Worm (Caenorhabditis elegans) whole organism, late embryonic: ENCODE data around the gene fipr-16.
A peak's percentile ranks its signal among the peaks of the same experiment; 100 is the strongest.

Experiments used
- F13H6.1 ChIP-seq: sonication (generic microtip); optimal IDR thresholded peaks from 2 replicates; lab custom pipeline; 2016; ENCODE audit warnings: missing genetic modification characterization, missing compliant biosample characterization
- K02D7.2 ChIP-seq: sonication (generic microtip); optimal IDR thresholded peaks from 2 replicates; lab custom pipeline; 2017; ENCODE audit warnings: mild to moderate bottlenecking, missing genetic modification characterization, missing compliant biosample characterization
- Y22D7AL.16 ChIP-seq: sonication (generic microtip); optimal IDR thresholded peaks from 2 replicates; lab custom pipeline; 2016; ENCODE audit warnings: missing genetic modification characterization, missing compliant biosample characterization
- ahr-1 ChIP-seq: sonication (generic microtip); optimal IDR thresholded peaks from 2 replicates; lab custom pipeline; 2016; ENCODE audit warnings: missing genetic modification characterization, missing compliant biosample characterization
- ama-1 ChIP-seq: fragments of 150-350 bp; optimal IDR thresholded peaks from 2 replicates; lab custom pipeline; 2014
- ceh-18 ChIP-seq: sonication (generic microtip); optimal IDR thresholded peaks from 2 replicates; lab custom pipeline; 2016; ENCODE audit warnings: missing genetic modification characterization, missing compliant biosample characterization
- ceh-22 ChIP-seq: sonication (generic microtip); optimal IDR thresholded peaks from 2 replicates; lab custom pipeline; 2017; ENCODE audit warnings: missing biosample characterization, missing genetic modification characterization
- ceh-30 ChIP-seq: fragments of 150-350 bp; optimal IDR thresholded peaks from 2 replicates; lab custom pipeline; 2014; ENCODE audit warnings: missing biosample characterization, missing genetic modification characterization
- ceh-34 ChIP-seq: sonication (generic microtip); optimal IDR thresholded peaks from 2 replicates; lab custom pipeline; 2016; ENCODE audit warnings: mild to moderate bottlenecking, missing genetic modification characterization, missing compliant biosample characterization
- ceh-45 ChIP-seq: fragments of 200-800 bp; sonication (Bioruptor generic); IDR thresholded peaks from 2 replicates; pipeline ENCODE4 v1.3.6; 2022; ENCODE audit warnings: missing genetic modification reagents, missing genetic modification characterization, missing compliant biosample characterization
- ceh-6 ChIP-seq: fragments of 200-800 bp; sonication (Bioruptor generic); optimal IDR thresholded peaks from 2 replicates; lab custom pipeline; 2018; ENCODE audit warnings: mild to moderate bottlenecking, missing genetic modification characterization, missing compliant biosample characterization
- che-1 ChIP-seq: sonication (generic microtip); optimal IDR thresholded peaks from 2 replicates; lab custom pipeline; 2016; ENCODE audit warnings: mild to moderate bottlenecking, missing genetic modification characterization, missing compliant biosample characterization
- dve-1 ChIP-seq: sonication (generic microtip); optimal IDR thresholded peaks from 2 replicates; lab custom pipeline; 2017; ENCODE audit warnings: antibody characterized with exemption, mild to moderate bottlenecking, missing genetic modification characterization, missing compliant biosample characterization
- elt-2 ChIP-seq: sonication (generic microtip); optimal IDR thresholded peaks from 2 replicates; lab custom pipeline; 2016; ENCODE audit warnings: missing genetic modification reagents, missing genetic modification characterization, missing compliant biosample characterization
- elt-4 ChIP-seq: sonication (generic microtip); optimal IDR thresholded peaks from 2 replicates; lab custom pipeline; 2016; ENCODE audit warnings: missing genetic modification characterization, missing compliant biosample characterization
- ets-4 ChIP-seq: sonication (generic microtip); optimal IDR thresholded peaks from 2 replicates; lab custom pipeline; 2016; ENCODE audit warnings: missing genetic modification characterization, missing compliant biosample characterization
- eyg-1 ChIP-seq: sonication (generic microtip); optimal IDR thresholded peaks from 2 replicates; lab custom pipeline; 2016; ENCODE audit warnings: missing genotype, missing genetic modification characterization, missing compliant biosample characterization
- fax-1 ChIP-seq: sonication (generic microtip); optimal IDR thresholded peaks from 2 replicates; lab custom pipeline; 2016; ENCODE audit warnings: missing genotype, missing genetic modification characterization, missing compliant biosample characterization
- fkh-6 ChIP-seq: sonication (generic microtip); optimal IDR thresholded peaks from 2 replicates; lab custom pipeline; 2016; ENCODE audit warnings: missing genetic modification characterization, missing compliant biosample characterization
- gmeb-2 ChIP-seq: sonication (generic microtip); optimal IDR thresholded peaks from 2 replicates; lab custom pipeline; 2016; ENCODE audit warnings: missing genetic modification characterization, inconsistent platforms, missing compliant biosample characterization
- hlh-13 ChIP-seq: fragments of 200-800 bp; sonication (Bioruptor generic); optimal IDR thresholded peaks from 2 replicates; lab custom pipeline; 2018; ENCODE audit warnings: mild to moderate bottlenecking, missing genetic modification characterization, missing compliant biosample characterization
- hlh-15 ChIP-seq: sonication (generic microtip); optimal IDR thresholded peaks from 2 replicates; lab custom pipeline; 2016; ENCODE audit warnings: missing genetic modification characterization, missing compliant biosample characterization
- mec-3 ChIP-seq: sonication (generic microtip); optimal IDR thresholded peaks from 2 replicates; lab custom pipeline; 2016; ENCODE audit warnings: borderline replicate concordance, missing genetic modification characterization, missing compliant biosample characterization
- nfya-1 ChIP-seq: sonication (generic microtip); optimal IDR thresholded peaks from 2 replicates; lab custom pipeline; 2017; ENCODE audit warnings: missing genetic modification characterization, mild to moderate bottlenecking, missing compliant biosample characterization, antibody characterized with exemption, moderate library complexity
- nhr-11 ChIP-seq: fragments of 150-350 bp; optimal IDR thresholded peaks from 2 replicates; lab custom pipeline; 2014; ENCODE audit warnings: missing biosample characterization, missing genetic modification characterization
- npax-4 ChIP-seq: sonication (generic microtip); optimal IDR thresholded peaks from 2 replicates; lab custom pipeline; 2016; ENCODE audit warnings: missing genetic modification characterization, missing compliant biosample characterization
- odd-2 ChIP-seq: sonication (generic microtip); optimal IDR thresholded peaks from 2 replicates; lab custom pipeline; 2017; ENCODE audit warnings: antibody characterized with exemption, mild to moderate bottlenecking, missing genetic modification characterization, missing compliant biosample characterization
- pag-3 ChIP-seq: sonication (generic microtip); optimal IDR thresholded peaks from 2 replicates; lab custom pipeline; 2016; ENCODE audit warnings: missing compliant biosample characterization, missing genetic modification characterization, borderline replicate concordance
- pax-1 ChIP-seq: fragments of 150-350 bp; optimal IDR thresholded peaks from 2 replicates; lab custom pipeline; 2014; ENCODE audit warnings: missing biosample characterization, missing genetic modification characterization
- pha-2 ChIP-seq: sonication (generic microtip); optimal IDR thresholded peaks from 2 replicates; lab custom pipeline; 2017; ENCODE audit warnings: mild to moderate bottlenecking, missing genetic modification characterization, missing compliant biosample characterization
- pros-1 ChIP-seq: fragments of 150-350 bp; optimal IDR thresholded peaks from 2 replicates; lab custom pipeline; 2014; ENCODE audit warnings: missing biosample characterization, missing genetic modification reagents, missing genetic modification characterization
- ref-2 ChIP-seq: sonication (generic microtip); optimal IDR thresholded peaks from 2 replicates; lab custom pipeline; 2016; ENCODE audit warnings: missing genetic modification characterization, missing compliant biosample characterization
- rnt-1 ChIP-seq: sonication (generic microtip); optimal IDR thresholded peaks from 2 replicates; lab custom pipeline; 2016; ENCODE audit warnings: missing genetic modification characterization, missing compliant biosample characterization
- sox-4 ChIP-seq: sonication (generic microtip); optimal IDR thresholded peaks from 2 replicates; lab custom pipeline; 2017; ENCODE audit warnings: mild to moderate bottlenecking, missing genetic modification characterization, inconsistent platforms, missing compliant biosample characterization
- tbx-2 ChIP-seq: sonication (generic microtip); optimal IDR thresholded peaks from 2 replicates; lab custom pipeline; 2016; ENCODE audit warnings: missing genetic modification characterization, missing compliant biosample characterization
- ztf-16 ChIP-seq: sonication (generic microtip); optimal IDR thresholded peaks from 2 replicates; lab custom pipeline; 2017; ENCODE audit warnings: missing genetic modification characterization, missing compliant biosample characterization

Gene fipr-16

ce11 chrIII:8625125-8625524 is 34.3 kb upstream of the fipr-16 start:
- no peak for TF ChIP-seq ztf-16 (tag; lab: Kevin White, UChicago)
- no peak for TF ChIP-seq gmeb-2 (tag; lab: Kevin White, UChicago)
- TF ChIP-seq npax-4 (tag; lab: Kevin White, UChicago), result no peak
- no peak for TF ChIP-seq nfya-1 (tag; lab: Kevin White, UChicago)
- no peak for TF ChIP-seq mec-3 (tag; lab: Kevin White, UChicago)

DNA sequence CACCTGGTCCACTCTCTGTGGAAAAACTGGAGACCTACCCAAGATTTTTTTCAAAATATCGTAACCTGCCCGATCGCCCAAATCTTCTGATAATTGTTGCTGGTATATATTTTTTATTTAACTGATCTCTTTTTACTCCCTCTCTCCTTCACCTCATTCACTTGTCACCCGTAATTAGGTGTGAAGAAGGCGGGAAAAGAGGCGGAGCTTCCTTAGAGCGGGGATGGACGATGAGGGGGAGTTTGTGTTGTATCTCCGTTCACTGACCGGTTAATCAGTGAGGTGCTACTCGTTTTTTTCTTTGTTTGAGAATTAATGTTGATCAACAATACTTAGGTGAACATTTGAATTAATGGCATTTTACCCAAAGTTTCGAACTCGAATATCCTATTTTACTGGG is 31.7 kb upstream of the fipr-16 start, which contains the start of gene ceh-16:
Gene ceh-16 (plus strand): TSS at position 301 of the 400 bp plus-strand sequence.
- TF ChIP-seq ceh-30 (tag; lab: Kevin White, UChicago) (no peak), ceh-22 (tag; lab: Kevin White, UChicago) (no peak), elt-2 (tag; lab: Kevin White, UChicago) (no peak), nfya-1 (tag; lab: Kevin White, UChicago) (no peak), mec-3 (tag; lab: Kevin White, UChicago) (no peak), F13H6.1 (no peak), eyg-1 (tag; lab: Kevin White, UChicago) (no peak), rnt-1 (no peak), dve-1 (tag; lab: Kevin White, UChicago) (no peak), fax-1 (tag; lab: Kevin White, UChicago) (no peak), fkh-6 (no peak), Y22D7AL.16 (tag; lab: Kevin White, UChicago) (no peak), ceh-18 (no peak), ceh-45 (GFP tag; lab: Robert Waterston, UW) (no peak), pax-1 (tag; lab: Kevin White, UChicago) (no peak), ets-4 (no peak), K02D7.2 (tag; lab: Kevin White, UChicago) (no peak)

DNA sequence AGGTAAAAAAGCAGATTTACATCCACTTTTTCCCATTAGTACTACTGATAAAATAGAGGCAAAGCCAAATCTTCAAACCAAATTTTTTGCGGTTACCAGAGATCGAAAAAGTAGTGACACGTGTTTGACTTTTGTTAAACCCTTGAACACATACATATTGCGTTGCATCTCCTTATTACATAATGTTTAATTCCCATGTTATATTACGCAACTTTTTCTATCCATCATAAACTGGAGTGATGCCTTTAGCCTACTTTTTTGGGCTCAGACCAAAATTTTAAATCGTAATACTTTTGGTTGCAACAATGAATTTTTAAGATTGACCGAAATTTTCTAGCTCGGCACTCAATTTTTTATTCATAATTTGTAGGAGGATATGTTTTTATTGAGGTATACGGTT is 31.2 kb upstream of the fipr-16 start:
- TF ChIP-seq mec-3 (tag; lab: Kevin White, UChicago) (no peak), hlh-13 (GFP tag; lab: Kevin White, UChicago) (no peak)

ce11 chrIII:8621002-8621401 is 30.2 kb upstream of the fipr-16 start:
- no peak for TF ChIP-seq odd-2 (tag; lab: Kevin White, UChicago)
- TF ChIP-seq nfya-1 (tag; lab: Kevin White, UChicago), result peak; percentile 18
- TF ChIP-seq ceh-22 (tag; lab: Kevin White, UChicago), result no peak

- TF ChIP-seq eyg-1 (tag; lab: Kevin White, UChicago) (no peak), rnt-1 (no peak), pros-1 (no peak), hlh-13 (GFP tag; lab: Kevin White, UChicago) (no peak), ahr-1 (no peak), ceh-34 (tag; lab: Kevin White, UChicago) (no peak), ref-2 (no peak), gmeb-2 (tag; lab: Kevin White, UChicago) (no peak), ceh-18 (no peak), che-1 (tag; lab: Kevin White, UChicago) (no peak), hlh-15 (tag; lab: Kevin White, UChicago) (no peak), nhr-11 (no peak)
Measured at ce11 chrIII:8620259-8620658, 29.5 kb upstream of the fipr-16 start.

DNA sequence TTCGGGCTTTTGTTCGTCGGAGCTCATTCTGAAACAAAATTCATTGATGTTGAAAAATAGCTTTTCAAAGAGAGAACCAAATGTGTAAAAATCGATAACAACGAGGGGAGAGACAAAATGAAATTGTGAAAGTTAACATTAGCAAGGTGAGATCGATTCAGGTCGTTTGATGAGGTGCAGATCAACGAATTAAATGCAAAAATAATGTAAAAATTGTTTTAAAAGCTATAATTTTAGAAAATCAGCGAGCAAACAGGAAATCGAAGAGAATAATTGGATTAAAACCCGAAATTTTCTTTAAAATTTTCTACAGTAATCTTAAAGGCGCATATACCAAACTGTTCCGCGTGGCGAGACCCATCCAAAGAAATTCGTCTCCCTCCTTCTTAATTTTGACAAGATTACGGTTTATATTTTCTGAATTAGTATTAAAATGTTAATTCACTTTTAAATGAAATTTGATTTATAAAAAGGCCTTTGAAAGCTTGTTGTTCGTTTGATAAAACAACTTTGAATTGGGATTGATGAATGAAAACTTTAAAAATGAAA is 27.7 kb upstream of the fipr-16 start, which contains the start of gene C13G5.2:
Gene C13G5.2 (minus strand): TSS at position 51 of the 549 bp plus-strand sequence.
- TF ChIP-seq tbx-2 (tag; lab: Kevin White, UChicago) (no peak), rnt-1 (no peak), ceh-6 (GFP tag; lab: Kevin White, UChicago) (no peak), ama-1 (lab: Kevin White, UChicago) (no peak), elt-4 (tag; lab: Kevin White, UChicago) (no peak), ceh-34 (tag; lab: Kevin White, UChicago) (no peak), pha-2 (tag; lab: Kevin White, UChicago) (no peak), ceh-18 (no peak), ahr-1 (no peak), pag-3 (no peak), sox-4 (no peak)
